Fruit fly (Drosophila melanogaster): ENCODE results near the gene CG46339.

Gene CG46339

DNA sequence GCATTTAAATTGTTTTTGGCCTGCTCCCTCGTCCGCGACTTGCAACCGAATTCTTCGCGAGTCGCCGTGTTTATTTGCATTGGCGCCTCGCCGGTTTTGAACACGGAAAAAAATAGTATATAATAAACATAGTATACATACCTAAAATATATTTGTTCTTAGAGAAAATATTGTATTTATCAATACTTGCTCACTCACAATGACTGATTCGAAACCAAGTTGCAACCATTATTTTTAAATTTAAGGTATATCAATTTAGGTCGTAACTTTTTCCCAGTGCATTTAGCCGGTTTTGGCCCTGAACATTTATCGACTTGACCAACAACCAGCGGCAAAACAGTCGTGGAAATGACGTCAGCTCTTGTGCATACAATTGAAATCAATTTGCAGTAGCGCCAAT, 12.9 kb downstream of the CG46339 start (continued):
- TF ChIP-seq CG12744 (GFP tag; optimal IDR thresholded peaks at IDR 0.05) (no peak), CG18599 (GFP tag; optimal IDR thresholded peaks at IDR 0.05) (peak; percentile 2), CG3281 (GFP tag; optimal IDR thresholded peaks at IDR 0.05) (peak; percentile 32), CG6813 (GFP tag; optimal IDR thresholded peaks at IDR 0.05) (peak; percentile 42), onecut (GFP tag; IDR thresholded peaks at IDR 0.05) (peak; percentile 14; the same call in 1 of the 2 replicates), ase (GFP tag; IDR thresholded peaks at IDR 0.05) (no peak), Scr (GFP tag; IDR thresholded peaks at IDR 0.05; ENCODE audit: partially characterized antibody) (no peak), CG13123 (GFP tag; optimal IDR thresholded peaks at IDR 0.05) (peak; percentile 27), salm (tag; optimal IDR thresholded peaks at IDR 0.05) (peak; percentile 50), E2f2 (GFP tag; IDR thresholded peaks at IDR 0.05) (peak; percentile 50; the same call in 1 of the 2 replicates), Atf3 (GFP tag; optimal IDR thresholded peaks at IDR 0.05) (no peak), Oaz (GFP tag; IDR thresholded peaks at IDR 0.05) (0 out of 2 replicates have a peak, but pooled peaks have one; percentile 23), B-H1 (GFP tag; IDR thresholded peaks at IDR 0.05) (peak; percentile 37; the same call in 1 of the 3 replicates), CG2678 (tag; optimal IDR thresholded peaks at IDR 0.05) (peak; percentile 84), CG10366 (GFP tag; IDR thresholded peaks at IDR 0.05) (peak; percentile 72), Opbp (GFP tag; IDR thresholded peaks at IDR 0.05; ENCODE audit: partially characterized antibody) (no peak), mirr (GFP tag; optimal IDR thresholded peaks at IDR 0.05) (no peak), Ssrp (tag; optimal IDR thresholded peaks at IDR 0.05) (peak; percentile 68), fu2 (GFP tag; optimal IDR thresholded peaks at IDR 0.05) (no peak), Hey (tag; optimal IDR thresholded peaks at IDR 0.05) (no peak), CG7786 (GFP tag; optimal IDR thresholded peaks at IDR 0.05) (no peak), ab (GFP tag; optimal IDR thresholded peaks at IDR 0.05) (no peak), az2 (GFP tag; optimal IDR thresholded peaks at IDR 0.05) (peak; percentile 59), CG11093 (GFP tag; IDR thresholded peaks at IDR 0.05) (peak; percentile 26; the same call in 1 of the 3 replicates), CG6683 (GFP tag; optimal IDR thresholded peaks at IDR 0.05) (peak; percentile 34), ATbp (GFP tag; optimal IDR thresholded peaks at IDR 0.05) (peak; percentile 50), ci (GFP tag; IDR thresholded peaks at IDR 0.05) (peak; percentile 90), bigmax (GFP tag; optimal IDR thresholded peaks at IDR 0.05) (no peak), H2.0 (GFP tag; IDR thresholded peaks at IDR 0.05) (peak; percentile 65), sqz (GFP tag; optimal IDR thresholded peaks at IDR 0.05) (peak; percentile 20), CG13287 (GFP tag; IDR thresholded peaks at IDR 0.05; ENCODE audit: partially characterized antibody) (no peak), CG11504 (tag; optimal IDR thresholded peaks at IDR 0.05) (peak; percentile 78), yki (optimal IDR thresholded peaks at IDR 0.05) (no peak), Oli (tag; optimal IDR thresholded peaks at IDR 0.05) (peak; percentile 80), CG10321 (GFP tag; IDR thresholded peaks at IDR 0.05) (no peak), dmrt99B (tag; optimal IDR thresholded peaks at IDR 0.05) (peak; percentile 81), ems (GFP tag; optimal IDR thresholded peaks at IDR 0.05) (peak; percentile 33), hbn (GFP tag; IDR thresholded peaks at IDR 0.05; ENCODE audit: partially characterized antibody) (no peak), ind (GFP tag; optimal IDR thresholded peaks at IDR 0.05) (peak; percentile 39), aop (GFP tag; IDR thresholded peaks at IDR 0.05) (no peak)

DNA sequence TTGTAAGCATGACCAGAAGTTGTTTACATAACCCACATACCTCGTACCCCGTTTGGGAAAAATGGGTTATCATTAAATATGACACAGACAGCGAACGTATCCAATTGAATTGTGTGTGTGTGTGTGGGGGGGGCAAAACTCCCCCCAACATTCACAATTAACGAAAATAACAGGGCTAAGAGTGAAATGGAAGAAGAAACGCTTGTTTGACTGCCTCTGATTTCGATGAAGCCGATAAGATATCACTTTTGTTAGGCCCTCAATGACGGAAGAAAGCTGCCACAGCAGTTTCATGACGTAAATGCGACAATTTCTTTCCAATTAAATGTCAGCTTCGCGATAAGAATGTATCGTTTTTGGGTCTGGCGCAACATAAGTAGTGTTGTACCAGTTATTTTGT, 18.3 kb downstream of the CG46339 start:
- TF ChIP-seq sens-2 (GFP tag; IDR thresholded peaks at IDR 0.05) = peak; percentile 71
- TF ChIP-seq Stat92E (GFP tag; optimal IDR thresholded peaks at IDR 0.05) = peak in 1 of 3 experiments; percentile 27
- no peak for TF ChIP-seq gcm2 (GFP tag; optimal IDR thresholded peaks at IDR 0.05)
- peak; percentile 65 for TF ChIP-seq Awh (GFP tag; IDR thresholded peaks at IDR 0.05)
- TF ChIP-seq pfk (GFP tag; optimal IDR thresholded peaks at IDR 0.05) = no peak
- TF ChIP-seq sim (GFP tag; IDR thresholded peaks at IDR 0.05) = no peak
- peak; percentile 92 for TF ChIP-seq grn (GFP tag; optimal IDR thresholded peaks at IDR 0.05)
- TF ChIP-seq CG1647 (GFP tag; optimal IDR thresholded peaks at IDR 0.05) = no peak
- TF ChIP-seq crol (GFP tag; IDR thresholded peaks at IDR 0.05) = peak; percentile 49; the same call in 1 of the 2 replicates
- TF ChIP-seq sd (tag; optimal IDR thresholded peaks at IDR 0.05) = peak; percentile 45
- TF ChIP-seq cg (GFP tag; optimal IDR thresholded peaks at IDR 0.05) = peak; percentile 44
- peak; percentile 32 for TF ChIP-seq CG12769 (tag; optimal IDR thresholded peaks at IDR 0.05)
- peak in 1 of 2 experiments; percentile 42 for TF ChIP-seq Pdp1 (GFP tag; optimal IDR thresholded peaks at IDR 0.05)
- no peak for TF ChIP-seq yki (optimal IDR thresholded peaks at IDR 0.05)
